Fruit fly (Drosophila melanogaster): ENCODE data around the gene gudu.

dm6 chr2L:7387813-7388558 is at the start of gene gudu, which contains the start of gene CG5149:
- TF ChIP-seq slou (GFP tag; optimal IDR thresholded peaks at IDR 0.05) (no peak), CG10366 (GFP tag; IDR thresholded peaks at IDR 0.05) (peak; percentile 7; the same call in 1 of the 2 replicates), CG2199 (GFP tag; IDR thresholded peaks at IDR 0.05) (no peak), ftz-f1 (GFP tag; optimal IDR thresholded peaks at IDR 0.05) (no peak), Gsc (GFP tag; IDR thresholded peaks at IDR 0.05) (no peak), HLH54F (GFP tag; optimal IDR thresholded peaks at IDR 0.05) (no peak), Hr78 (GFP tag; optimal IDR thresholded peaks at IDR 0.05) (peak in 1 of 2 experiments; percentile 90), Fer2 (tag; optimal IDR thresholded peaks at IDR 0.05) (no peak), CG10979 (tag; optimal IDR thresholded peaks at IDR 0.05) (no peak), CG6272 (GFP tag; IDR thresholded peaks at IDR 0.05) (peak; percentile 41; the same call in 1 of the 2 replicates), br (optimal IDR thresholded peaks at IDR 0.05) (no peak), zfh1 (GFP tag; IDR thresholded peaks at IDR 0.05) (0 out of 3 replicates have a peak, but pooled peaks have one; percentile 21), CG30431 (GFP tag; optimal IDR thresholded peaks at IDR 0.05) (no peak)

Measured in whole organism, embryonic.